Fruit fly (Drosophila melanogaster): ENCODE data around the gene CG14195.

Gene CG14195

DNA sequence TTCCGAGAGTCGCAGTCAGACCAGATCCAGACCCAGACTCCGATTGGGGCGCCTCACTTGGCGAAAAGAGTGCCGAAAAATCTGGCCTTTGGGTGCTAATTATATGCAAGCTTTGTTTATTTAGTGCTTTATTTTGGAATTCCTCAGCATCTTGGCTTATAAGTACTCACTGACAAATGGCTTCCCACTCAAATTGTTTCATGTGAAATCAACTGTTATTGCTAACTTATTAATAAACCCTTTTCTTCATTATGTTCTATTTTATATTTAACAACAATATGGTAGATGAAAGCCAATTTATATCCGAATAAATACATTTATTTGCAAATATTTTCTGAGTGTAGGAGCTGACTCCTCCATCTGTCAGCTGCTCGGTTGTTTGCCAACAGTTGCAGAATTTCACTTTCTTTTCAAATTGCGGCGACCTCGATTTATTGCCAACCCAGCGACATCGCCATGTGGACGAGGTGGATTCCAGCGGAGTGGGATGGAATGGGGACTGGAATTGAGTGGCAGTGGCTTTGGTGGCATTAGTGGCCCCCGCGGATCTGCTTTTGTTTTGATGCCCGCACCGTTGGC, 18.1 kb upstream of the CG14195 start:
- TF ChIP-seq rgr (GFP tag; optimal IDR thresholded peaks at IDR 0.05) = peak; percentile 33
- TF ChIP-seq HLH106 (tag; optimal IDR thresholded peaks at IDR 0.05) = peak; percentile 61
- TF ChIP-seq sv (GFP tag; optimal IDR thresholded peaks at IDR 0.05) = no peak
- no peak for TF ChIP-seq dsf (GFP tag; optimal IDR thresholded peaks at IDR 0.05; ENCODE audit: borderline replicate concordance)
- TF ChIP-seq Hr83 (GFP tag; optimal IDR thresholded peaks at IDR 0.05; ENCODE audit: poor library complexity, severe bottlenecking) = no peak
- TF ChIP-seq lola (GFP tag; optimal IDR thresholded peaks at IDR 0.05) = no peak
- TF ChIP-seq fru (GFP tag; optimal IDR thresholded peaks at IDR 0.05) = peak; percentile 66
- TF ChIP-seq Hnf4 (GFP tag; optimal IDR thresholded peaks at IDR 0.05) = no peak
- TF ChIP-seq Mio (GFP tag; optimal IDR thresholded peaks at IDR 0.05) = no peak
- no peak for TF ChIP-seq CrebA (GFP tag; optimal IDR thresholded peaks at IDR 0.05; ENCODE audit: borderline replicate concordance)
- TF ChIP-seq Dfd (GFP tag; optimal IDR thresholded peaks at IDR 0.05) = no peak
- no peak for TF ChIP-seq GATAd (GFP tag; optimal IDR thresholded peaks at IDR 0.05)
- no peak for TF ChIP-seq Myc (optimal IDR thresholded peaks at IDR 0.05)
- TF ChIP-seq sage (GFP tag; optimal IDR thresholded peaks at IDR 0.05) = no peak
- TF ChIP-seq Vsx2 (GFP tag; optimal IDR thresholded peaks at IDR 0.05; ENCODE audit: partially characterized antibody) = peak; percentile 42
- no peak for TF ChIP-seq jim (GFP tag; optimal IDR thresholded peaks at IDR 0.05)
- TF ChIP-seq woc (GFP tag; optimal IDR thresholded peaks at IDR 0.05) = peak; percentile 42
- TF ChIP-seq pan (optimal IDR thresholded peaks at IDR 0.05) = no peak
- no peak for TF ChIP-seq Jra (GFP tag; optimal IDR thresholded peaks at IDR 0.05)
- TF ChIP-seq dmrt93B (GFP tag; optimal IDR thresholded peaks at IDR 0.05) = peak; percentile 40
- no peak for TF ChIP-seq tai (GFP tag; optimal IDR thresholded peaks at IDR 0.05)
- no peak for TF ChIP-seq brk (GFP tag; optimal IDR thresholded peaks at IDR 0.05)
- TF ChIP-seq OdsH (GFP tag; optimal IDR thresholded peaks at IDR 0.05) = peak; percentile 21
- no peak for TF ChIP-seq usp (GFP tag; optimal IDR thresholded peaks at IDR 0.05)
- TF ChIP-seq psq (GFP tag; optimal IDR thresholded peaks at IDR 0.05) = peak; percentile 25
- TF ChIP-seq N (GFP tag; optimal IDR thresholded peaks at IDR 0.05) = no peak
- TF ChIP-seq foxo (GFP tag; optimal IDR thresholded peaks at IDR 0.05) = peak in 1 of 2 experiments; percentile 55
- no peak for TF ChIP-seq Sp1 (GFP tag; optimal IDR thresholded peaks at IDR 0.05)
- TF ChIP-seq br (GFP tag; optimal IDR thresholded peaks at IDR 0.05) = peak; percentile 38
- TF ChIP-seq CG32264 (GFP tag; optimal IDR thresholded peaks at IDR 0.05) = no peak
- TF ChIP-seq h (GFP tag; optimal IDR thresholded peaks at IDR 0.05) = peak; percentile 54
- TF ChIP-seq ey (GFP tag; optimal IDR thresholded peaks at IDR 0.05) = peak; percentile 27

DNA sequence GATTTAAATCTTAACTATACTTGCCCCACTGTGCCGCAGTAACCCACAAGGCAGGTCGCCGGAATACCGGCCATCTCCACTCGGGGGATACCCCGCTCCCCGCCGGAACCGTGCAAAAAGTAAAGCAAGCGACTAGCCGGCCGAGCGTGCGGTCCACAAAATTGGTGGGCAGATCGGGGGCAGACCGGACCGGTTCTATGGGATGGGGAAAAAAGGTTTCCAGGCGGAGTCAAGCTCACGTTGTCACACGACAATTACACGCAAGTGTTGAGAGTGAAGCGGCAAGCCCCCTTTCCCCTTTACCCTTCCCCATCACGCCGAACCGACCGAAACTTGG, 13.4 kb upstream of the CG14195 start:
- TF ChIP-seq Abd-B (GFP tag; optimal IDR thresholded peaks at IDR 0.05) (no peak), HLH106 (tag; optimal IDR thresholded peaks at IDR 0.05) (no peak), pan (optimal IDR thresholded peaks at IDR 0.05) (no peak), tai (GFP tag; optimal IDR thresholded peaks at IDR 0.05) (no peak), CG9705 (GFP tag; optimal IDR thresholded peaks at IDR 0.05) (no peak), Jra (GFP tag; optimal IDR thresholded peaks at IDR 0.05) (no peak), fru (GFP tag; optimal IDR thresholded peaks at IDR 0.05) (peak; percentile 24), CrebA (GFP tag; optimal IDR thresholded peaks at IDR 0.05; ENCODE audit: borderline replicate concordance) (no peak)

DNA sequence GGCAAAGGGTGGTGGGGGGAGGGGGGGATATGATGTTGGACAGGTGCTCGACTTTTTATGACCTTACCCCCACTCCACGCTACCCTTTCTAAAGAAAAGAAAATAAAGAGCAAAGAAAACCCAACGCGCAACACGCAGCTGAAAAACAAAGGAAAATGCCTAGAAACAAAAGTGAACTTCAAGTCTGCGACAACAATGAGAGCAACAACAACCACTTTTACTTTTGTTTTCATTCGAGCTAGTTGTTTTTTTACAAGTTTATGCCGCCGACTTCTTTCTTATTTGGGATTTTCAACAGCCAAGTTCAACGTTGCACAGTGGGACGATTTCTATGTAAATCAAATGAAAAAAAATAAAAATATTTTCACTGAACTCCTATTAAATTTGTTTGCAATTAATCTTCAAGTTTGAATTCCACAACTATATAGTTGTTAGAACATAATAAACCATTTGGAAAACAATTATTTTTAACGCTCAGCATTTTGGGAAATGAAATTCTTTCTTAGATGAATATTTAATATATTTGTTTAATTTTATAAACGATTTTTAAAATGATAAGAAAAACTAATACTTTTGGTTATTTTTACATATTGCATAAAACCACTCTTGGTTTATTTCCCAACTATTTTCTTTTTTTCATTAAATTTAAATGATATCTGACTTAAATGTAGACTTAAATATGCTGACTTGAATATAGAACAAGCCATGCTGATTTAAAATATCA, 12.9 kb upstream of the CG14195 start:
- no peak for TF ChIP-seq br (GFP tag; optimal IDR thresholded peaks at IDR 0.05)
- peak; percentile 37 for TF ChIP-seq Sp1 (GFP tag; optimal IDR thresholded peaks at IDR 0.05)
- peak; percentile 47 for TF ChIP-seq psq (GFP tag; optimal IDR thresholded peaks at IDR 0.05)
- TF ChIP-seq foxo (GFP tag; optimal IDR thresholded peaks at IDR 0.05) = peak in 1 of 2 experiments; percentile 32
- no peak for TF ChIP-seq jim (GFP tag; optimal IDR thresholded peaks at IDR 0.05)

DNA sequence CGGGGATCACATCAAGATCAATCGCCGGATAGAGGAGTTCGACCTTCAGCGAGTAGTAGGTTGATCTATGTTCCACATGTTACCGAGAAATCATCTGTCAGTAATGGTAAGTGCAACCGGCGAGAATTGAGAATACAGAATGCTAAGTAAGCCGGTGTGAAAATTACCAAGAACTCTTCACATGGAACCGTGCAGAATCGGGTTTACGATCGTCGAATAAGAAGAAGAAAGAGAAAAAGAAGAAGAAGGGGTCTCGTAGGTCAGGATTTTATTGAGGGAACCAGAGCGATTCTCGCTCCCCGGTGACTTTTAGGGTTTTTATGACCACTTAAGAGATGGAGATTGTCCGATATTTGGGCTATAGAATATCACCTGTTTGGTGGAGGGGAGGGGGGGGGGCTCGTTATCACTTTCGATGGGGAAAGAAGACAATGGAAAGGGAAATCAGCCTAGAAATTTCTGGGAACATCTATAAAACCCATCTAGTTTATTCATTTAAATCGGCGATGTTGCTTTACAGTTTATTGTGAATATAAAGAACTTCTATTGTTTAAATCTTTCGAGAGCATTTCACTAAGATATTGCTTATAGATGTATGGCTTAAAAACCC, 9.2 kb upstream of the CG14195 start:
- TF ChIP-seq sage (GFP tag; optimal IDR thresholded peaks at IDR 0.05) (no peak), Jra (GFP tag; optimal IDR thresholded peaks at IDR 0.05) (no peak), dl (GFP tag; optimal IDR thresholded peaks at IDR 0.05; ENCODE audit: insufficient read depth in 1 of 2, partially characterized antibody in 2 of 2) (no peak), HLH106 (tag; optimal IDR thresholded peaks at IDR 0.05) (no peak), Rel (GFP tag; optimal IDR thresholded peaks at IDR 0.05) (no peak), Rel (tag; optimal IDR thresholded peaks at IDR 0.05) (no peak), rgr (GFP tag; optimal IDR thresholded peaks at IDR 0.05) (no peak), CG32264 (GFP tag; optimal IDR thresholded peaks at IDR 0.05) (no peak), dmrt93B (GFP tag; optimal IDR thresholded peaks at IDR 0.05) (no peak), Hr78 (GFP tag; optimal IDR thresholded peaks at IDR 0.05) (no peak), Vsx2 (GFP tag; optimal IDR thresholded peaks at IDR 0.05; ENCODE audit: partially characterized antibody) (no peak)

Measured in whole organism, wandering third instar larva.